Worm (Caenorhabditis elegans): ENCODE data around the gene fbxa-77.

ce11 chrIII:1218221-1218620 lies 31.1 kb upstream of the fbxa-77 start:
- TF ChIP-seq him-1 (tag; optimal IDR thresholded peaks at IDR 0.05) (no peak), W03F9.2 (tag; optimal IDR thresholded peaks at IDR 0.05) (no peak), dao-5 (tag; optimal IDR thresholded peaks at IDR 0.05) (no peak)

Data from whole organism, L4/young adult.